Worm (Caenorhabditis elegans): ENCODE results near the gene K02D10.4.

K02D10.4 gene

ce11 chrIII:8748620-8749019, 31.2 kb downstream of the K02D10.4 start (continued):
- TF ChIP-seq mdt-29 (GFP tag; IDR thresholded peaks at IDR 0.05): no peak
- TF ChIP-seq saeg-2 (GFP tag; IDR thresholded peaks at IDR 0.05): no peak
- TF ChIP-seq Y48G9A.11 (GFP tag; IDR thresholded peaks at IDR 0.05): no peak
- TF ChIP-seq daf-8 (GFP tag; IDR thresholded peaks at IDR 0.05): no peak
- TF ChIP-seq nhr-48 (tag; optimal IDR thresholded peaks at IDR 0.05): peak; percentile 24
- TF ChIP-seq ZK337.2 (GFP tag; IDR thresholded peaks at IDR 0.05): no peak
- peak; percentile 2 for TF ChIP-seq hlh-30 (tag; optimal IDR thresholded peaks at IDR 0.05; ENCODE audit: insufficient read depth)
- TF ChIP-seq rbr-2 (tag; optimal IDR thresholded peaks at IDR 0.05): no peak
- no peak for TF ChIP-seq lin-15B (tag; optimal IDR thresholded peaks at IDR 0.05)
- no peak for TF ChIP-seq zfp-3 (GFP tag; conservative IDR thresholded peaks at IDR 0.05)
- peak; percentile 83 for TF ChIP-seq dve-1 (tag; optimal IDR thresholded peaks at IDR 0.05; ENCODE audit: insufficient read depth)
- no peak for TF ChIP-seq snpc-1.2 (GFP tag; IDR thresholded peaks at IDR 0.05)
- no peak for TF ChIP-seq unc-39 (tag; optimal IDR thresholded peaks at IDR 0.05)

- TF ChIP-seq unc-62 (GFP tag; optimal IDR thresholded peaks at IDR 0.05 in 1 of 2) (peak in 1 of 2 experiments; percentile 95), unc-62 (tag; optimal IDR thresholded peaks at IDR 0.05) (no peak), dmd-8 (GFP tag; IDR thresholded peaks at IDR 0.05) (no peak)
Measured at ce11 chrIII:8745214-8745613, 34.6 kb downstream of the K02D10.4 start.

ce11 chrIII:8744765-8745164, 35.0 kb downstream of the K02D10.4 start:
- TF ChIP-seq fkh-10 (GFP tag; optimal IDR thresholded peaks at IDR 0.05) (peak; percentile 76), unc-130 (GFP tag; optimal IDR thresholded peaks at IDR 0.05) (no peak)

DNA sequence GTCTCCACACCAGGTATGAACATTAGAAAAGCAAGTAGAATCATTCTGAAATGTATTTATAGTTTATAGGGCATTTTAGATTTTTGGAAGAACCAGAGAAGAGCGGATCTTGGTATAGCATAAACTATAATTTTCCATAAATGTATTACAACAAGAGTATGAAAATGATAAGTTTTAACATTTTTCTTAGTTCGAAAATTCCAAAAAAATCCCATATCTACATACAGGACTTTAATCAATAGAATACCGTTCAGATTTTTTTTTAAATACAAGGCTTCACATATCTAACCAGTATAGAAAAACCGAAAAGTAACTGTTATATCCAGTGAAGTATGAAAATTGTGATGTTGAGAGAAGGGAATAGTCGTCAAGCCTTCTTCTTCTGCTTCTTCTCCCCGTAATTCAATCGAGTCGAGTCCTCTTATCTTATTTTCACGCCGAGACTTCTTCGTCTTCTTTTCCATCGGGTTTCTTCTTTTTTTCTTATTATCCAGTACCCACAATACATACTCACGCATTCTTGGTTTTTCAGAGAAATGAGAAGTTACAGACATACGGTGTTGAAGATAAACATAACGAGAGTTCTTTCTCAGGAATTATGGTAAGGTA, 35.9 kb downstream of the K02D10.4 start, which contains the start of gene ZK370.6:
Gene ZK370.6 (minus strand): TSS at position 51 of the 609 bp plus-strand sequence.
- TF ChIP-seq Y48G9A.11 (GFP tag; IDR thresholded peaks at IDR 0.05) (no peak), ceh-62 (tag; optimal IDR thresholded peaks at IDR 0.05) (no peak), fkh-10 (GFP tag; optimal IDR thresholded peaks at IDR 0.05) (peak; percentile 45)

- no peak for TF ChIP-seq duxl-1 (tag; optimal IDR thresholded peaks at IDR 0.05; ENCODE audit: poor library complexity)
- TF ChIP-seq unc-62 (GFP tag; optimal IDR thresholded peaks at IDR 0.05 in 1 of 2): peak in 1 of 2 experiments; percentile 26
- no peak for TF ChIP-seq unc-62 (tag; optimal IDR thresholded peaks at IDR 0.05)
Measured at ce11 chrIII:8742584-8742983, 37.2 kb downstream of the K02D10.4 start.

DNA sequence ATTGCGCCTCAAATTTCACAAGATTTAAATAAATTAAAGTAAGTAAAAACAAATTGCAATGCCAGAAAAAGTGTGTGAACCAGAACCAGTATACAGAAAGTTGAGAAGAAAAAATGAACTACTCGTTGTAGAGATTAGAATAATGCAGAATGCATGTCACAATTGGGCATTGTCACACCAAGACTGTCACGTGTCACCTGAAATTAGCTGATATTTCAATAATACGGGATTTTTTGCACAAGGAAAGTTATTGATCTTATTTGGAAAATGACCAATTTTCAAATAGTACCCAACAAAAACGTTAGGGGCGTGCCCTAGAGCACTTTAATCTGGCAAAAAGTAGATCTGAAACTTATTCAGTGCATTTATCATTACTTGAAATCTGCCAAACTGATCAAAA, 37.9 kb downstream of the K02D10.4 start:
- TF ChIP-seq arid-1 (GFP tag; conservative IDR thresholded peaks at IDR 0.05): no peak
- peak; percentile 80 for TF ChIP-seq aha-1 (tag)

ce11 chrIII:8741276-8741860, 38.4 kb downstream of the K02D10.4 start, which contains the start of gene pdhk-2:
Gene pdhk-2 (minus strand): TSS chrIII:8741412.
- TF ChIP-seq Y75B8A.6 (GFP tag; IDR thresholded peaks at IDR 0.05): no peak
- TF ChIP-seq T20F7.1 (GFP tag; optimal IDR thresholded peaks at IDR 0.05): peak; percentile 89
- peak; percentile 46 to 87 for TF ChIP-seq hif-1 (tag; optimal IDR thresholded peaks at IDR 0.05)
- TF ChIP-seq ceh-28 (tag; optimal IDR thresholded peaks at IDR 0.05): no peak
- peak; percentile 53 for TF ChIP-seq unc-130 (GFP tag; optimal IDR thresholded peaks at IDR 0.05)
- TF ChIP-seq nhr-6 (tag; optimal IDR thresholded peaks at IDR 0.05): peak; percentile 90
- peak; percentile 93 for TF ChIP-seq T26A8.4 (GFP tag; IDR thresholded peaks at IDR 0.05)
- TF ChIP-seq lin-1 (GFP tag; IDR thresholded peaks at IDR 0.05): peak; percentile 55; the same call in 1 of the 2 replicates
- TF ChIP-seq ces-1 (GFP tag; optimal IDR thresholded peaks at IDR 0.05): no peak
- TF ChIP-seq aha-1 (tag): peak; percentile 92
- TF ChIP-seq rbr-2 (tag; optimal IDR thresholded peaks at IDR 0.05): peak; percentile 90
- peak; percentile 91 for TF ChIP-seq hmg-1.1 (GFP tag; IDR thresholded peaks at IDR 0.05)
- TF ChIP-seq fos-1 (tag; optimal IDR thresholded peaks at IDR 0.05): no peak
- TF ChIP-seq gei-8 (GFP tag; optimal IDR thresholded peaks at IDR 0.05): peak; percentile 26
- TF ChIP-seq mxl-3 (GFP tag; optimal IDR thresholded peaks at IDR 0.05): peak; percentile 87
- TF ChIP-seq F10B5.3 (tag; optimal IDR thresholded peaks at IDR 0.05): peak; percentile 68
- TF ChIP-seq hlh-30 (tag; optimal IDR thresholded peaks at IDR 0.05; ENCODE audit: insufficient read depth): peak; percentile 87
- peak; percentile 73 for TF ChIP-seq nhr-28 (tag; optimal IDR thresholded peaks at IDR 0.05)
- no peak for TF ChIP-seq nhr-111 (GFP tag; optimal IDR thresholded peaks at IDR 0.05)
- TF ChIP-seq ztf-7 (tag; optimal IDR thresholded peaks at IDR 0.05): peak; percentile 78
- TF ChIP-seq nhr-48 (tag; optimal IDR thresholded peaks at IDR 0.05): peak; percentile 90

All from whole organism, L4 larva.